Worm (Caenorhabditis elegans) whole organism, midembryonic: ENCODE measurements around the gene B0464.6.

Experiments used
- T22C8.4 ChIP-seq: fragments of 200-800 bp; sonication (Bioruptor generic); IDR thresholded peaks from 2 replicates; pipeline ENCODE4 v1.3.6; 2022; ENCODE audit warnings: missing genetic modification characterization, missing compliant biosample characterization
- cog-1 ChIP-seq: sonication (generic microtip); optimal IDR thresholded peaks from 2 replicates; lab custom pipeline; 2016; ENCODE audit warnings: missing genetic modification characterization, missing compliant biosample characterization
- flt-1 ChIP-seq: fragments of 200-800 bp; sonication (Bioruptor generic); IDR thresholded peaks from 2 replicates; pipeline ENCODE4 v1.3.6; 2022; ENCODE audit warnings: missing genetic modification characterization, missing compliant biosample characterization
- med-1 ChIP-seq: sonication (generic microtip); optimal IDR thresholded peaks from 2 replicates; lab custom pipeline; 2017; ENCODE audit warnings: missing genetic modification characterization, mild to moderate bottlenecking, missing compliant biosample characterization, antibody characterized with exemption, missing genetic modification reagents; ENCODE audit not compliant: insufficient read depth
- ref-1 ChIP-seq: fragments of 200-800 bp; sonication (Bioruptor generic); conservative IDR thresholded peaks from 2 replicates; pipeline ENCODE4 v1.3.6; 2022; ENCODE audit warnings: missing genetic modification reagents, missing genetic modification characterization, missing compliant biosample characterization
- tab-1 ChIP-seq: fragments of 200-800 bp; sonication (Bioruptor generic); IDR thresholded peaks from 2 replicates; pipeline ENCODE4 v1.3.6; 2022; ENCODE audit warnings: missing genetic modification characterization, missing compliant biosample characterization
- ztf-23 ChIP-seq: fragments of 200-800 bp; sonication (Bioruptor generic); IDR thresholded peaks from 2 replicates; pipeline ENCODE4 v1.3.6; 2022; ENCODE audit warnings: missing genetic modification reagents, missing genetic modification characterization, missing compliant biosample characterization
- ztf-29 ChIP-seq: fragments of 200-800 bp; sonication (Bioruptor generic); IDR thresholded peaks from 2 replicates; pipeline ENCODE4 v1.3.6; 2022; ENCODE audit warnings: missing genetic modification reagents, missing genetic modification characterization, missing compliant biosample characterization

DNA sequence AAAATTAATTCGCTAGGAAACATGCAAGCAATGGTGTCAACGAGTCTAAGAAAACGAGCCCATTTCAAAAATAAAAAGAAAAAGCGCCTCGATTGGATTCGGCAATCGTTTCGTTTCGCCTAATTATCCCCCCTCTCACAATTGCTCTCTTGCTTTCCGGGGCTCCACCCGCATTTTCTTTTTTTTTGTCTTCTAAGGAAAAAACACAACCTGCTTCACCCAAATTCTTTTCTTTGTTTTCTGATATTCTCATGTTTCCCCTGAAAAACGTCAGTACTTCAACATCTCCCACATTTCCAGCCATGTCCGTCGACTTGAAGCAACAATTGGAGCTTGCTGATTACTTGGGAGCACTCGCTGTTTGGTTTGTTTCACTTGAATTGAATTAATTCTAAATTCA lies 22.7 kb upstream of the B0464.6 start, which contains the start of gene nlp-36:
- TF ChIP-seq tab-1 (no peak), T22C8.4 (GFP tag; lab: Robert Waterston, UW) (no peak), med-1 (GFP tag; lab: Kevin White, UChicago) (no peak), cog-1 (tag; lab: Kevin White, UChicago) (no peak), ref-1 (GFP tag; lab: Robert Waterston, UW) (no peak), flt-1 (GFP tag; lab: Robert Waterston, UW) (no peak), ztf-23 (GFP tag; lab: Robert Waterston, UW) (no peak), ztf-29 (no peak)
